Worm (Caenorhabditis elegans) whole organism, young adult: ENCODE data around the gene C34C6.9.

Source experiments
- B0035.1 ChIP-seq: sonication (generic microtip); optimal IDR thresholded peaks from 2 replicates; lab custom pipeline; 2016; ENCODE audit warnings: missing genetic modification characterization, mild to moderate bottlenecking, missing compliant biosample characterization, missing genotype, missing genetic modification reagents
- F49E8.2 ChIP-seq: sonication (generic microtip); optimal IDR thresholded peaks from 3 replicates; lab custom pipeline; 2017; ENCODE audit warnings: missing genetic modification characterization, mild to moderate bottlenecking, missing compliant biosample characterization, antibody characterized with exemption, moderate library complexity; ENCODE audit not compliant: insufficient read depth
- Y67H2A.10 ChIP-seq: fragments of 200-800 bp; sonication (Bioruptor generic); conservative IDR thresholded peaks from 2 replicates; pipeline ENCODE4 v1.3.6; 2022; ENCODE audit warnings: missing genetic modification reagents, missing genetic modification characterization, missing compliant biosample characterization
- ZK185.1 ChIP-seq: sonication (generic microtip); optimal IDR thresholded peaks from 2 replicates; lab custom pipeline; 2016; ENCODE audit warnings: mild to moderate bottlenecking, missing genetic modification characterization, missing compliant biosample characterization; ENCODE audit not compliant: poor library complexity, severe bottlenecking
- aptf-2 ChIP-seq: fragments of 200-800 bp; sonication (Bioruptor generic); conservative IDR thresholded peaks from 2 replicates; pipeline ENCODE4 v1.3.6; 2022; ENCODE audit warnings: missing genetic modification reagents, missing genetic modification characterization, missing compliant biosample characterization
- athp-1 ChIP-seq: sonication (generic microtip); optimal IDR thresholded peaks from 2 replicates; lab custom pipeline; 2017; ENCODE audit warnings: mild to moderate bottlenecking, missing genetic modification characterization, missing compliant biosample characterization
- chd-7 ChIP-seq: sonication (generic microtip); optimal IDR thresholded peaks from 2 replicates; lab custom pipeline; 2016; ENCODE audit warnings: mild to moderate bottlenecking, missing genetic modification characterization, moderate library complexity, missing compliant biosample characterization
- dox-1 ChIP-seq: fragments of 200-800 bp; sonication (Bioruptor generic); IDR thresholded peaks from 2 replicates; pipeline ENCODE4 v1.3.6; 2022; ENCODE audit warnings: missing genetic modification reagents, missing genetic modification characterization, missing compliant biosample characterization
- egrh-3 ChIP-seq: fragments of 200-800 bp; sonication (Bioruptor generic); IDR thresholded peaks from 2 replicates; pipeline ENCODE4 v1.3.6; 2022; ENCODE audit warnings: missing genetic modification reagents, missing genetic modification characterization, missing compliant biosample characterization
- ekl-4 ChIP-seq: fragments of 200-800 bp; sonication (Bioruptor generic); IDR thresholded peaks from 2 replicates; pipeline ENCODE4 v1.3.6; 2022; ENCODE audit warnings: missing genetic modification reagents, missing genetic modification characterization, missing compliant biosample characterization
- lin-35 ChIP-seq, 3 experiments: fragments of 150-350 bp in 2 of 3; sonication (generic microtip) in 1 of 3; optimal IDR thresholded peaks; 2 replicates each; lab custom pipeline; 2014 to 2018; ENCODE audit warnings: missing biosample characterization in 3 of 3, missing genetic modification characterization in 3 of 3, missing genetic modification reagents in 3 of 3
- lsy-27 ChIP-seq: sonication (generic microtip); optimal IDR thresholded peaks from 2 replicates; lab custom pipeline; 2017; ENCODE audit warnings: missing genetic modification characterization, mild to moderate bottlenecking, missing compliant biosample characterization, antibody characterized with exemption, missing genotype, borderline replicate concordance; ENCODE audit not compliant: insufficient read depth
- nhr-80 ChIP-seq: sonication (generic microtip); optimal IDR thresholded peaks from 2 replicates; lab custom pipeline; 2016; ENCODE audit warnings: missing genetic modification characterization, missing compliant biosample characterization
- unc-130 ChIP-seq: sonication (generic microtip); optimal IDR thresholded peaks from 2 replicates; lab custom pipeline; 2016; ENCODE audit warnings: missing genetic modification reagents, missing genetic modification characterization, missing compliant biosample characterization
- xnd-1 ChIP-seq: sonication (generic microtip); optimal IDR thresholded peaks from 2 replicates; lab custom pipeline; 2016; ENCODE audit warnings: missing genotype, missing genetic modification reagents, missing genetic modification characterization, missing compliant biosample characterization
- zfh-2 ChIP-seq: fragments of 200-800 bp; sonication (Bioruptor generic); conservative IDR thresholded peaks from 2 replicates; pipeline ENCODE4 v1.3.6; 2022; ENCODE audit warnings: missing genetic modification reagents, missing genetic modification characterization, missing compliant biosample characterization
- zim-3 ChIP-seq: sonication (generic microtip); optimal IDR thresholded peaks from 2 replicates; lab custom pipeline; 2017; ENCODE audit warnings: mild to moderate bottlenecking, missing genetic modification characterization, moderate library complexity, missing compliant biosample characterization
- ztf-28 ChIP-seq: fragments of 200-800 bp; sonication (Bioruptor generic); IDR thresholded peaks from 2 replicates; pipeline ENCODE4 v1.3.6; 2022; ENCODE audit warnings: missing genetic modification reagents, missing genetic modification characterization, missing compliant biosample characterization

Gene C34C6.9

DNA sequence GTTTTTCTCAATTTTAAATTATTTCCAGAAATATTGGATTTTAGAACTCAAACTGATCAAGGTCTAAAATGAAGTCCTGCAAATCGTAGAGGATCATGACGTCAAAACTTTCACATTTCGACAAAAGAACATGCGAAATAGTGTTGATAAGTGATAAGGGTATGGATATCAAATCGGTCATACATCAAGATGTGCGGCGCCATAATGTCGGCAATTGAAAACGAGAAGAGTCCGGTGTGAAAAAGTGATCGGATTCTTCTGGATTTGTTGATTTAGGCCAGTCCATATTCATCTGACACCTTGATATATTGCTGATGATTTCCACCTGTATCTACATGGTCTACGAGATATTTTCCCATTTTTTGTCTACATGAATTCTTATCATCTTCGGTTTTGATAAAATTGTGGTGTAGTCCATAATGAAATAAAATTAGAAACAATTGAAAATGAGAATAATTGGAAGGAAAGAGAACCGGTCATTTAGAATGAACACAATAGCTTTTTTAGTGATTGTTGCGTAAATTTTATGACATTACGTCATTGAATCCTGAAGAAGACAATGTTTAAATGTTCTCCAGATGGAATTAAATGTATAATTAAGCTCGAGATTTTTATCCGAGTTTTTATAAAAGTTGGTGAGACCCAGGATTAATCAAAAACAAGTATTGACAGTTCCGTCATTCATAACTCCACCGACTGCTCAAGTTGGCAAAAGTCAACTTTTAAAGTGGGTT is 45.4 kb downstream of the C34C6.9 start (continued):
- no peak for TF ChIP-seq aptf-2
- no peak for TF ChIP-seq zim-3

- TF ChIP-seq F49E8.2 (tag; lab: Kevin White, UChicago) (no peak), ekl-4 (GFP tag; lab: Robert Waterston, UW) (no peak), athp-1 (tag; lab: Kevin White, UChicago) (no peak), chd-7 (tag; lab: Kevin White, UChicago) (no peak), Y67H2A.10 (GFP tag; lab: Robert Waterston, UW) (no peak)
Observed at ce11 chrII:8731736-8732229, 46.1 kb downstream of the C34C6.9 start.

DNA sequence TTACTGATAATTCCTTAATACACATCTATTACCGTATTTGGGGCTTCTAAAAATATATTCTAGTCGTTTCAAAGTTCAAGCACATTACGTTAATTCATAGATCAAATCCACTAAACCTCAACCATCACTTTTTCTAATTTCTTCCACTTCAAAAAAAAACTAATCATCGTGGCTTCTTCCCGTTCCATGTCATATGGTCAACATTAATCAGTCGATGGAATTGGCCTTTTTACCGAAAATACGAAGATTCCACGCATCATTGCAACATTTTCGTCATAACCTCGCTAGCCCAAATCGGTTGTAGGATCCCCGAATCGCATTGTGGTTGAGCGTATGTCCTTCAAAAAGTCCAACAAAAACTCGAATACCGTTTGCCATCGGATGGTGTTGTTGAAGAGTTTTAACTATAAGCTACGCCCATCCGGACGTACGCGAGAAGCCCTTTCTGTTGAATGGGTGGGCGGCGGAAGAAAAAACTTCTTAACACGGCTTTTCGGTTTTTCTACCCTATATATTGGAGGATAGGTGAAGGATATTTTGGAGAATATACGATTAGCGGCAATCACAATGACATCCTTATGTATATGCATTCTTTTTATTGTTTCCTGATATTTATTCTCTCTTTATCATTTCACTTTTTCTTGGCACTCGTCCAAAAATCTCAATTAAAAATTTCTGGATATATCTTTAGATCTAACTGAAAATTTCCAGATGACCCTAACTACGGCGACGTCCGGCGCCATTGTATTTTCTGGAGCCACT is 46.8 kb downstream of the C34C6.9 start, which contains the start of gene rol-6:
TSS of gene rol-6 (plus strand) at position 712 of the 762 bp plus-strand sequence.
- no peak for TF ChIP-seq nhr-80 (tag; lab: Kevin White, UChicago)
- TF ChIP-seq, all 124 proteins: peak for 0

ce11 chrII:8733627-8734026 is 47.9 kb downstream of the C34C6.9 start:
- TF ChIP-seq ZK185.1 (tag; lab: Kevin White, UChicago) = no peak
- TF ChIP-seq lsy-27 = no peak
- no peak for TF ChIP-seq dox-1 (GFP tag; lab: Robert Waterston, UW)
- no peak for TF ChIP-seq B0035.1
- TF ChIP-seq zfh-2 (GFP tag; lab: Robert Waterston, UW) = peak; percentile 87
- TF ChIP-seq egrh-3 (GFP tag; lab: Robert Waterston, UW) = peak; percentile 68; the same call in 1 of the 2 replicates
- TF ChIP-seq lin-35 (GFP tag; optimal IDR thresholded peaks at IDR 0.05; lab: Kevin White, UChicago) = no peak
- TF ChIP-seq ztf-28 = no peak
- no peak for TF ChIP-seq xnd-1
- no peak for TF ChIP-seq unc-130
